Worm (Caenorhabditis elegans): ENCODE measurements around the gene idpp-13.

- TF ChIP-seq unc-120 (tag; optimal IDR thresholded peaks at IDR 0.05; ENCODE audit: poor library complexity, severe bottlenecking) (no peak), elt-3 (tag; optimal IDR thresholded peaks at IDR 0.05) (no peak), nhr-76 (tag; optimal IDR thresholded peaks at IDR 0.05) (no peak), snpc-4 (tag; optimal IDR thresholded peaks at IDR 0.05) (no peak), nhr-237 (tag; optimal IDR thresholded peaks at IDR 0.05) (no peak)
Observed at ce11 chrIII:879634-880033, 37.2 kb downstream of the idpp-13 start, which contains the start of the genes T24C4.5 and ucr-2.3.
